Worm (Caenorhabditis elegans) whole organism, L2 larva: ENCODE data around the gene erfa-1.
A peak's percentile ranks its signal among the peaks of the same experiment; 100 is the strongest.

Experiments used
- alr-1 ChIP-seq: fragments of 150-350 bp; optimal IDR thresholded peaks from 2 replicates; lab custom pipeline; 2014; ENCODE audit warnings: missing biosample characterization, missing genetic modification characterization
- aly-2 ChIP-seq: fragments of 150-350 bp; optimal IDR thresholded peaks from 2 replicates; lab custom pipeline; 2014; ENCODE audit warnings: missing biosample characterization, missing genetic modification characterization
- blmp-1 ChIP-seq: sonication (generic microtip); optimal IDR thresholded peaks from 2 replicates; lab custom pipeline; 2017; ENCODE audit warnings: missing genetic modification characterization, mild to moderate bottlenecking, missing compliant biosample characterization, antibody characterized with exemption, moderate library complexity; ENCODE audit not compliant: insufficient read depth
- gmeb-1 ChIP-seq: fragments of 150-350 bp; optimal IDR thresholded peaks from 2 replicates; lab custom pipeline; 2014; ENCODE audit warnings: missing biosample characterization, missing genetic modification characterization
- lin-13 ChIP-seq: fragments of 150-350 bp; optimal IDR thresholded peaks from 2 replicates; lab custom pipeline; 2014; ENCODE audit warnings: missing biosample characterization, missing genetic modification reagents, missing genetic modification characterization
- nhr-12 ChIP-seq: fragments of 150-350 bp; optimal IDR thresholded peaks from 2 replicates; lab custom pipeline; 2014; ENCODE audit warnings: missing biosample characterization, missing genetic modification characterization
- snpc-4 ChIP-seq: fragments of 150-350 bp; optimal IDR thresholded peaks from 2 replicates; lab custom pipeline; 2014; ENCODE audit warnings: missing biosample characterization, missing genetic modification characterization
- ztf-11 ChIP-seq: sonication (generic microtip); optimal IDR thresholded peaks from 2 replicates; lab custom pipeline; 2017; ENCODE audit warnings: missing biosample characterization, missing genetic modification characterization

- TF ChIP-seq snpc-4 (tag; lab: Kevin White, UChicago) (no peak), gmeb-1 (tag; lab: Kevin White, UChicago) (peak; percentile 26), nhr-12 (tag; lab: Kevin White, UChicago) (no peak), ztf-11 (no peak), blmp-1 (tag; lab: Kevin White, UChicago) (no peak), aly-2 (tag; lab: Kevin White, UChicago) (no peak), alr-1 (tag; lab: Kevin White, UChicago) (no peak), lin-13 (no peak)
Observed at ce11 chrV:6425927-6426326, 8.0 kb upstream of the erfa-1 start, which contains the start of gene T05H4.11.
